Fruit fly (Drosophila melanogaster) whole organism, wandering third instar larva: Measurements from ENCODE around the gene Slmap.

Source experiments
- br ChIP-seq: fragments of 200-800 bp; sonication (Bioruptor generic); optimal IDR thresholded peaks from 2 replicates; lab custom pipeline; 2016; ENCODE audit warnings: missing biosample characterization, missing genetic modification characterization
- lola ChIP-seq: fragments of >200 bp; optimal IDR thresholded peaks from 2 replicates; lab custom pipeline; 2017; ENCODE audit warnings: missing biosample characterization, missing genetic modification characterization
- woc ChIP-seq: sonication (Bioruptor generic); optimal IDR thresholded peaks from 2 replicates; lab custom pipeline; 2016; ENCODE audit warnings: missing biosample characterization, mild to moderate bottlenecking, missing genetic modification characterization

DNA sequence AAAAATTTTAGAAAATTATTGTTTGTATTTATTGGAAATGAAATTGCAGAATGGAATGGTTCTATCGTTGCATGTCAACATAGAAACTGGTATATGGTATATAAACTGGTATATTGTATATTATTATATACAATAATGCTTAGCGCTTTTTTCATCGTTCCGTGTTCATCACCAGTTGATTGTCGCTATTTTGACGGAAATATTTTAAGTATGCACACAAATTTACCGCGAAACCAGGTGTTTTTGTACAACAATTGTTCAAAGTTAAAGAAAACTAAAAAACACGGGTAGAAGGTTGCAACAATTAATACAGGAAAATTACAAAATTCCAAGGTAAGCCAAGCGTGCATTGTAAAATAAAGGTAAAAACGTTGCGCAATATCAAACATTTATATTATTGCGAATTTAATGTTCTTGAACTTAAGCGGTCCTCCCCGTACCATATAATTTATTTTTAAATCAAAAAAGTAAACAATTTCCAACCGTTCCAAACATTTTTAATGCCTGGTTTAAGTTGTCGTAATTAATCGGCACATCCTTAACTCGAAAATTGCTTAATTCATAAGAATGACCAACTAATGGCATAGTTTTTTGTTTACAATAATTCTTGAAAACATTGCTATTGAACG is at the start of gene Slmap:
- TF ChIP-seq lola (GFP tag; lab: Kevin White, UChicago) = no peak
- TF ChIP-seq woc (GFP tag; lab: Kevin White, UChicago) = no peak
- no peak for TF ChIP-seq br (GFP tag; lab: Kevin White, UChicago)
